Fruit fly (Drosophila melanogaster): Measurements from ENCODE around the gene Taf1.

Gene Taf1

dm6 chr3R:6667245-6667644 lies 20.6 kb downstream of the Taf1 start (continued):
- TF ChIP-seq CG8290 (GFP tag; optimal IDR thresholded peaks at IDR 0.05) (peak; percentile 23), CG8290 (tag; optimal IDR thresholded peaks at IDR 0.05) (peak in 1 of 2 experiments; percentile 57), Sox100B (GFP tag; optimal IDR thresholded peaks at IDR 0.05) (peak; percentile 20), maf-S (GFP tag; optimal IDR thresholded peaks at IDR 0.05) (no peak), CG17186 (GFP tag; optimal IDR thresholded peaks at IDR 0.05) (no peak), Nf-YB (GFP tag; optimal IDR thresholded peaks at IDR 0.05) (peak; percentile 5), CG14014 (GFP tag; IDR thresholded peaks at IDR 0.05) (no peak), Max (GFP tag; optimal IDR thresholded peaks at IDR 0.05) (no peak), CG32767 (GFP tag; IDR thresholded peaks at IDR 0.05) (no peak), Rfx (GFP tag; IDR thresholded peaks at IDR 0.05) (no peak), zfh1 (GFP tag; IDR thresholded peaks at IDR 0.05) (no peak; the same call in 2 of the 3 replicates), ham (GFP tag; IDR thresholded peaks at IDR 0.05) (no peak), Lhr (GFP tag; optimal IDR thresholded peaks at IDR 0.05) (peak; percentile 43), sna (GFP tag; IDR thresholded peaks at IDR 0.05; ENCODE audit: partially characterized antibody) (no peak), twi (tag; optimal IDR thresholded peaks at IDR 0.05) (peak; percentile 46), CG6683 (GFP tag; optimal IDR thresholded peaks at IDR 0.05) (no peak), ara (GFP tag; IDR thresholded peaks at IDR 0.05) (peak; percentile 69), CG18011 (GFP tag; optimal IDR thresholded peaks at IDR 0.05) (no peak), trh (GFP tag; optimal IDR thresholded peaks at IDR 0.05) (no peak), CG4282 (GFP tag; optimal IDR thresholded peaks at IDR 0.05) (no peak), jing (GFP tag; optimal IDR thresholded peaks at IDR 0.05) (peak; percentile 42), croc (GFP tag; conservative IDR thresholded peaks at IDR 0.05) (no peak), Meics (GFP tag; optimal IDR thresholded peaks at IDR 0.05) (no peak), exex (tag; optimal IDR thresholded peaks at IDR 0.05) (no peak), CG31388 (GFP tag; optimal IDR thresholded peaks at IDR 0.05) (no peak), CG3726 (GFP tag; IDR thresholded peaks at IDR 0.05) (no peak), Hr39 (optimal IDR thresholded peaks at IDR 0.05) (no peak), zf30C (GFP tag; optimal IDR thresholded peaks at IDR 0.05) (no peak), h (optimal IDR thresholded peaks at IDR 0.05) (no peak), ci (GFP tag; IDR thresholded peaks at IDR 0.05) (peak; percentile 53; the same call in 1 of the 3 replicates), hb (GFP tag; IDR thresholded peaks at IDR 0.05; ENCODE audit: partially characterized antibody) (no peak), CG34224 (GFP tag; IDR thresholded peaks at IDR 0.05; ENCODE audit: partially characterized antibody) (no peak), CG15269 (tag; optimal IDR thresholded peaks at IDR 0.05) (no peak), CG18599 (GFP tag; optimal IDR thresholded peaks at IDR 0.05) (no peak), CG9797 (GFP tag; optimal IDR thresholded peaks at IDR 0.05) (no peak), Dll (GFP tag; IDR thresholded peaks at IDR 0.05; ENCODE audit: partially characterized antibody) (no peak), CG17612 (GFP tag; IDR thresholded peaks at IDR 0.05) (no peak), inv (GFP tag; IDR thresholded peaks at IDR 0.05; ENCODE audit: partially characterized antibody) (no peak), Tbp (GFP tag; optimal IDR thresholded peaks at IDR 0.05) (no peak), CG11723 (GFP tag; optimal IDR thresholded peaks at IDR 0.05) (no peak), CTCF (GFP tag; optimal IDR thresholded peaks at IDR 0.05) (no peak), CG3281 (GFP tag; optimal IDR thresholded peaks at IDR 0.05) (no peak), CG12219 (GFP tag; optimal IDR thresholded peaks at IDR 0.05) (peak; percentile 53), Myb (GFP tag; optimal IDR thresholded peaks at IDR 0.05) (no peak), Ets65A (GFP tag) (no peak), Ssrp (tag; optimal IDR thresholded peaks at IDR 0.05) (no peak), gro (GFP tag; optimal IDR thresholded peaks at IDR 0.05) (no peak), fd102C (GFP tag; optimal IDR thresholded peaks at IDR 0.05) (peak; percentile 98), CG10366 (GFP tag; IDR thresholded peaks at IDR 0.05) (no peak), CG18764 (GFP tag; optimal IDR thresholded peaks at IDR 0.05) (no peak), ap (GFP tag; IDR thresholded peaks at IDR 0.05) (no peak), ken (GFP tag; IDR thresholded peaks at IDR 0.05) (no peak), NK7.1 (GFP tag; optimal IDR thresholded peaks at IDR 0.05) (no peak), CG4854 (GFP tag; optimal IDR thresholded peaks at IDR 0.05) (no peak)

Data from whole organism, embryonic.